Fruit fly (Drosophila melanogaster): ENCODE results near the gene Srp54.
A peak's percentile ranks its signal among the peaks of the same experiment; 100 is the strongest.

Gene Srp54

DNA sequence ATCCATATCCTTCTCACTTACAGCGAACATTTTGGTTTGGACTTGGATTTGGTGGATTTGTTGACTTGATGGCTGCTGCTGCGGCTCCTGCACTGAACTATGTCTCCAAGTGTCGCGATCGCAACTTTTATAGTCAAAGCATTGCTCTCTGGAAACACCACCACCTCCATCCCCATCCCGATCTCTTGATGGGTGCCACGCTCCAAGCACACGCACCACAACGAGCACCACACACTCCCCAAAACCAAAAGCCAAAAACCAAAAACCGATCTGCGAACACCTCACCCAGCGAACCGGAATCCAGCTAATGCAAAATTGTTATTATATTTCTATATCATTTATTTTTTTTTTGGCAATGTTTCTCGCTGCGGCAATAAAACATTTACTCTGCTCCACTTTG lies 20.4 kb downstream of the Srp54 start, which contains the start of gene Cpr30F:
Cpr30F (minus strand) TSS at position 101 of the 400 bp plus-strand sequence.
- no peak for TF ChIP-seq CG10669 (GFP tag; optimal IDR thresholded peaks at IDR 0.05)
- no peak for TF ChIP-seq CG8119 (GFP tag; IDR thresholded peaks at IDR 0.05)
- no peak for TF ChIP-seq pdm3 (GFP tag; optimal IDR thresholded peaks at IDR 0.05)
- no peak for TF ChIP-seq CG3032 (tag; optimal IDR thresholded peaks at IDR 0.05)
- no peak for TF ChIP-seq CG1621 (tag; optimal IDR thresholded peaks at IDR 0.05)
- no peak for TF ChIP-seq CG11294 (GFP tag; IDR thresholded peaks at IDR 0.05)
- TF ChIP-seq Ets21C (GFP tag; optimal IDR thresholded peaks at IDR 0.05): no peak

DNA sequence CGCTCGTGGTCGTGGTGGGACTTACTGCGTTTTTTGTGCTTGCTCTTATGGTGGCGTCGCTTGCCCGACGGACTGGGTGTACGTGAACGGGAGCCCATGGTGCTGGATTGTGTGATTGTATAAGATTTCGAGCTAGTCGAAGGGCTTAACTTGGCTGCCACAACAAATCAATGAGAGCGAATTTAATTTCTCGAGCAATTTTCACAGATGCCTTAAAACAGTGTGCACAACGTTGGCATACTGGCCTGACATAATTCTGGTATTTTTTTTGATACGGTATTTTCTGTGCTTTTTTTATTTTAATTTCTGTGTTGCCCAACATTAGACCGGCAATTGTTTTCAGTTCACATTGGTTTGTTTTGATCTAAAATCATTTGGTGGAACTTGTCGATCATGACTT lies 25.2 kb downstream of the Srp54 start, which contains the start of gene Arglu1:
Arglu1 (minus strand) TSS at position 227 of the 400 bp plus-strand sequence.
- TF ChIP-seq salr (GFP tag; optimal IDR thresholded peaks at IDR 0.05): no peak
- no peak for TF ChIP-seq achi (GFP tag; optimal IDR thresholded peaks at IDR 0.05)
- no peak for TF ChIP-seq CG6808 (GFP tag; optimal IDR thresholded peaks at IDR 0.05)
- no peak for TF ChIP-seq net (GFP tag; optimal IDR thresholded peaks at IDR 0.05)
- TF ChIP-seq Lpt (GFP tag; optimal IDR thresholded peaks at IDR 0.05): no peak
- TF ChIP-seq Hr38 (GFP tag; optimal IDR thresholded peaks at IDR 0.05): no peak
- no peak for TF ChIP-seq Sox14 (GFP tag; optimal IDR thresholded peaks at IDR 0.05)
- no peak for TF ChIP-seq eg (GFP tag; IDR thresholded peaks at IDR 0.05)
- TF ChIP-seq CG31627 (GFP tag; optimal IDR thresholded peaks at IDR 0.05): peak; percentile 9
- TF ChIP-seq CG11902 (GFP tag; optimal IDR thresholded peaks at IDR 0.05): no peak
- TF ChIP-seq Sox15 (GFP tag; optimal IDR thresholded peaks at IDR 0.05): no peak
- TF ChIP-seq CG6276 (GFP tag; optimal IDR thresholded peaks at IDR 0.05): no peak
- no peak for TF ChIP-seq ss (GFP tag; optimal IDR thresholded peaks at IDR 0.05)
- TF ChIP-seq Smox (GFP tag; optimal IDR thresholded peaks at IDR 0.05): no peak
- no peak for TF ChIP-seq CG15336 (GFP tag; IDR thresholded peaks at IDR 0.05)
- no peak for TF ChIP-seq Eip93F (GFP tag; optimal IDR thresholded peaks at IDR 0.05)
- no peak for TF ChIP-seq CG11294 (GFP tag; IDR thresholded peaks at IDR 0.05)
- peak; percentile 53; the same call in 2 of the 3 replicates for TF ChIP-seq CG6163 (GFP tag; IDR thresholded peaks at IDR 0.05)
- TF ChIP-seq fd59A (GFP tag; optimal IDR thresholded peaks at IDR 0.05): no peak
- TF ChIP-seq Eip78C (GFP tag): no peak
- TF ChIP-seq fd85E (GFP tag; optimal IDR thresholded peaks at IDR 0.05): no peak
- TF ChIP-seq Blimp-1 (GFP tag; optimal IDR thresholded peaks at IDR 0.05): no peak
- no peak for TF ChIP-seq acj6 (GFP tag; optimal IDR thresholded peaks at IDR 0.05)
- no peak for TF ChIP-seq CG3919 (GFP tag; optimal IDR thresholded peaks at IDR 0.05)
- TF ChIP-seq Sox102F (GFP tag; optimal IDR thresholded peaks at IDR 0.05): no peak
- TF ChIP-seq CG1621 (tag; optimal IDR thresholded peaks at IDR 0.05): no peak
- peak; percentile 41 for TF ChIP-seq lz (GFP tag; optimal IDR thresholded peaks at IDR 0.05)
- peak; percentile 40 for TF ChIP-seq cyc (GFP tag; optimal IDR thresholded peaks at IDR 0.05)
- no peak for TF ChIP-seq svp (GFP tag)
- no peak for TF ChIP-seq spab (GFP tag; optimal IDR thresholded peaks at IDR 0.05)

DNA sequence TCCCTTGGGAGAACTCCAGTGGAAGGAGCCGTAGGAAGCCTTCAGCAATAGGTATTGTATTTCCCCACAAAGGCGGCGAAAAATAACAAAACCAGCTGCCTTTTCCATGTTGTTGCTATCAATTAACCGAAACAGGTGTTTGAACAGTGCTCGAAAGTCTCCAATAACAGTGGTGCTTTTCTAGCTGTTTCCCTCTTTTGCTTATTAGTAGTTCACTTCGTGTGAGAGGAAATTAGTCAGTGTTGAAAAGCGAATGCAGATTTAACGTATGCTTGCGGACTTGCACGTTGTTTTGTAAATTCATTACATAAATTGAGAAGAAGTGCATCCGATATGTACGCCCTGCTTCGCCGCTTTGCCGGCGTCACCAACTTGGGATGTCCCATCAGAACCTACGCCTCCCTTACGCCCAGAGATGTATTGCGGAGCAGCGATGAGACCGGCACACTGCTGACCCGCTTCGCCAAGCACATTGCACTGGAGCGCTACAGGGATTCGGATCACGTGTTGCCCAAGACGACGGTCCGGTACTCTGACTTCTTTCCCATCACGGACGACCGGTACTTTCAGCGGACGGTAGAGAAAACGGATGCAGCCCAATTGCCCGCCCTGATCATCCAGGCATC lies 26.0 kb downstream of the Srp54 start, which contains the start of the genes Datp and CG4619:
Datp (minus strand) TSS at position 160 of the 626 bp plus-strand sequence.
CG4619 (plus strand) TSS at position 233 of the 626 bp plus-strand sequence.
- TF ChIP-seq fkh (GFP tag; optimal IDR thresholded peaks at IDR 0.05): no peak
- peak; percentile 19 for TF ChIP-seq fd59A (GFP tag; optimal IDR thresholded peaks at IDR 0.05)
- TF ChIP-seq salr (GFP tag; optimal IDR thresholded peaks at IDR 0.05): no peak
- no peak for TF ChIP-seq CG32006 (GFP tag; optimal IDR thresholded peaks at IDR 0.05)
- TF ChIP-seq Blimp-1 (GFP tag; optimal IDR thresholded peaks at IDR 0.05): no peak
- no peak for TF ChIP-seq Gug (GFP tag; IDR thresholded peaks at IDR 0.05)
- no peak for TF ChIP-seq CG8119 (GFP tag; IDR thresholded peaks at IDR 0.05)
- no peak for TF ChIP-seq Eip93F (GFP tag; optimal IDR thresholded peaks at IDR 0.05)
- no peak for TF ChIP-seq CG16779 (tag; optimal IDR thresholded peaks at IDR 0.05)
- no peak for TF ChIP-seq CG10669 (GFP tag; optimal IDR thresholded peaks at IDR 0.05)
- TF ChIP-seq CG31627 (GFP tag; optimal IDR thresholded peaks at IDR 0.05): peak; percentile 35
- peak; percentile 40 for TF ChIP-seq topi (GFP tag; optimal IDR thresholded peaks at IDR 0.05)
- TF ChIP-seq CG6792 (GFP tag; optimal IDR thresholded peaks at IDR 0.05): no peak
- peak; percentile 13 for TF ChIP-seq Ets96B (tag; optimal IDR thresholded peaks at IDR 0.05)
- TF ChIP-seq CG6163 (GFP tag; IDR thresholded peaks at IDR 0.05): 0 out of 3 replicates have a peak, but pooled peaks have one; percentile 29
- TF ChIP-seq Sox15 (GFP tag; optimal IDR thresholded peaks at IDR 0.05): no peak
- no peak for TF ChIP-seq CG8632 (GFP tag; optimal IDR thresholded peaks at IDR 0.05)
- peak; percentile 74 for TF ChIP-seq Eip78C (GFP tag)
- peak; percentile 59 for TF ChIP-seq vri (GFP tag; optimal IDR thresholded peaks at IDR 0.05)
- TF ChIP-seq CG3032 (tag; optimal IDR thresholded peaks at IDR 0.05): no peak
- TF ChIP-seq Sox14 (GFP tag; optimal IDR thresholded peaks at IDR 0.05): peak; percentile 2
- peak; percentile 39 for TF ChIP-seq net (GFP tag; optimal IDR thresholded peaks at IDR 0.05)
- peak; percentile 42 for TF ChIP-seq cyc (GFP tag; optimal IDR thresholded peaks at IDR 0.05)
- no peak for TF ChIP-seq CG6808 (GFP tag; optimal IDR thresholded peaks at IDR 0.05)
- no peak for TF ChIP-seq Eip75B (GFP tag; optimal IDR thresholded peaks at IDR 0.05)
- no peak for TF ChIP-seq CG6854 (GFP tag; optimal IDR thresholded peaks at IDR 0.05)
- TF ChIP-seq svp (GFP tag): no peak

All from whole organism, prepupa.